Worm (Caenorhabditis elegans): ENCODE data around the gene srh-217.

DNA sequence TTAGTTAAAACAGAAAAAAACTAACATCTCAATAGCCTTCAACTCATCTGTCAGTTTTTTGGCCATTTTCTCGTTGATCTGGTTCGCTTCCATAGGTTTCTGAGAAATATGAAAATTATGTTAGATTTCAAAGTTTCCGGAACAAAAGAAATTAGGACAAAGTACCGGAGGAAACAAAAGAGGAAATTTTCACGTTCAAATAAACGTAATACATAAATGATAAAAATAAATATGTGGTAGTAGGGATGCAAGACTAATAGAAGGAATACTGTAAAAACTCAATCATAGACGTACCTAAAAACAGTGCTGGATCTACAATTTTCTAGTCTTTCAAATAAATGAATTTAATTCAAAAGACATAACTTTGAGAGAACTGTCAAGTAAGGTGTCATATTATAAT is 6.6 kb downstream of the srh-217 start, which contains the start of gene fbxa-116:
- TF ChIP-seq unc-86 (tag; optimal IDR thresholded peaks at IDR 0.05) (no peak), pha-4 (tag; optimal IDR thresholded peaks at IDR 0.05) (no peak), dve-1 (tag; optimal IDR thresholded peaks at IDR 0.05) (no peak), C08G9.2 (tag; optimal IDR thresholded peaks at IDR 0.05) (no peak), hlh-30 (tag; optimal IDR thresholded peaks at IDR 0.05; ENCODE audit: insufficient read depth) (no peak), lim-6 (tag; optimal IDR thresholded peaks at IDR 0.05) (no peak), sdc-2 (tag; optimal IDR thresholded peaks at IDR 0.05) (no peak)
